Worm (Caenorhabditis elegans): ENCODE results near the gene F16F9.3.
"Not testable (repeated sequence)": the region's sequence is repeated elsewhere in the genome, so short reads cannot be mapped to it uniquely, and the experiment has no call there.

DNA sequence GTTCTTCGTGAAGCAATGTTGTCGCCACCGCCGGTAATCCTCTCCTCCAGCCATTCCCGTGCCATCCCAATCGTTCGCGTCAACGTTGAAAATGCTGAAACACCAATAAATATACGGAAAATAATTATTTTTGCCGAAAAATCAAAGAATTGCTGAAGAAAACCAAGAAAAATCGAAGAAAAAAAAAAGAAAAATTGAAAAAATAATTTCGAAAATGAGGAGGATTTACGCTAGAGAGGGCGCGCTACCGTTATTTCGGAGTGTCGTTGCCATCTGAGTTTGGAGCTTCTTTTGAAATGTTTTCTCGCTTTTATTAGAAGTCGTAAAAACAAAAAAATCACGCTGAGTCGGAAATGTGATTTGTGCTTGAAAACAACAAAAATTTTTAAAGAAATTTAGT, 46.7 kb upstream of the F16F9.3 start, which contains the start of gene F08F1.9:
- TF ChIP-seq skn-1, egl-27, dmd-4 (tag; optimal IDR thresholded peaks at IDR 0.05): not testable (repeated sequence)

Data from whole organism, L2 larva.